Worm (Caenorhabditis elegans) whole organism, young adult: Measurements from ENCODE around the gene lgmn-1.

Experiments used
- C06A6.2 ChIP-seq: fragments of 200-800 bp; sonication (Bioruptor generic); conservative IDR thresholded peaks from 2 replicates; pipeline ENCODE4 v1.3.6; 2022; ENCODE audit warnings: missing genetic modification characterization, missing compliant biosample characterization
- F39B2.1 ChIP-seq: fragments of 200-800 bp; sonication (Bioruptor generic); IDR thresholded peaks from 2 replicates; pipeline ENCODE4 v1.3.6; 2022; ENCODE audit warnings: missing genetic modification reagents, missing genetic modification characterization, missing compliant biosample characterization
- Y53F4B.3 ChIP-seq: fragments of 200-800 bp; sonication (Bioruptor generic); IDR thresholded peaks from 2 replicates; pipeline ENCODE4 v1.3.6; 2022; ENCODE audit warnings: missing genetic modification reagents, missing genetic modification characterization, missing compliant biosample characterization
- Y67H2A.10 ChIP-seq: fragments of 200-800 bp; sonication (Bioruptor generic); conservative IDR thresholded peaks from 2 replicates; pipeline ENCODE4 v1.3.6; 2022; ENCODE audit warnings: missing genetic modification reagents, missing genetic modification characterization, missing compliant biosample characterization
- ama-1 ChIP-seq, 3 experiments: fragments of 150-350 bp in 1 of 3; sonication (generic microtip) in 2 of 3; optimal IDR thresholded peaks; 2 replicates each; lab custom pipeline; 2014 to 2018; ENCODE audit warnings: missing biosample characterization in 2 of 3, missing genetic modification characterization in 2 of 3, missing genetic modification reagents in 2 of 3
- atf-7 ChIP-seq: sonication (generic microtip); optimal IDR thresholded peaks from 2 replicates; lab custom pipeline; 2017; ENCODE audit warnings: mild to moderate bottlenecking, missing genetic modification characterization, missing compliant biosample characterization
- ccch-3 ChIP-seq: fragments of 200-800 bp; sonication (Bioruptor generic); optimal IDR thresholded peaks from 2 replicates; lab custom pipeline; 2018; ENCODE audit warnings: mild to moderate bottlenecking, missing genetic modification characterization, missing compliant biosample characterization
- die-1 ChIP-seq: sonication (generic microtip); optimal IDR thresholded peaks from 2 replicates; lab custom pipeline; 2016; ENCODE audit warnings: missing genotype, mild to moderate bottlenecking, missing genetic modification characterization, missing compliant biosample characterization
- hrde-1 ChIP-seq: sonication (generic microtip); optimal IDR thresholded peaks from 2 replicates; lab custom pipeline; 2016; ENCODE audit warnings: missing genetic modification characterization, mild to moderate bottlenecking, missing compliant biosample characterization, moderate library complexity, missing genotype, missing genetic modification reagents, borderline replicate concordance
- unc-62 ChIP-seq: fragments of 150-350 bp; optimal IDR thresholded peaks from 2 replicates; lab custom pipeline; 2014; ENCODE audit warnings: missing biosample characterization, missing genetic modification reagents, missing genetic modification characterization

- TF ChIP-seq ccch-3 (GFP tag; lab: Kevin White, UChicago): no peak
- no peak for TF ChIP-seq die-1 (tag; lab: Kevin White, UChicago)
- TF ChIP-seq C06A6.2 (GFP tag; lab: Robert Waterston, UW): no peak
- no peak for TF ChIP-seq F39B2.1 (GFP tag; lab: Robert Waterston, UW)
- TF ChIP-seq Y53F4B.3 (GFP tag; lab: Robert Waterston, UW): no peak
- TF ChIP-seq hrde-1: no peak
- no peak for TF ChIP-seq Y67H2A.10 (GFP tag; lab: Robert Waterston, UW)
- TF ChIP-seq unc-62 (GFP tag; lab: Kevin White, UChicago): no peak
- no peak for TF ChIP-seq atf-7 (tag; lab: Kevin White, UChicago)
- no peak for TF ChIP-seq ama-1 (optimal IDR thresholded peaks at IDR 0.05; lab: Kevin White, UChicago)
- TF ChIP-seq ama-1 (GFP tag; optimal IDR thresholded peaks at IDR 0.05; lab: Kevin White, UChicago): no peak
Observed at ce11 chrV:12517757-12518156, 4.9 kb downstream of the lgmn-1 start.
